Worm (Caenorhabditis elegans): ENCODE data around the gene ptc-3.

The ptc-3 gene

DNA sequence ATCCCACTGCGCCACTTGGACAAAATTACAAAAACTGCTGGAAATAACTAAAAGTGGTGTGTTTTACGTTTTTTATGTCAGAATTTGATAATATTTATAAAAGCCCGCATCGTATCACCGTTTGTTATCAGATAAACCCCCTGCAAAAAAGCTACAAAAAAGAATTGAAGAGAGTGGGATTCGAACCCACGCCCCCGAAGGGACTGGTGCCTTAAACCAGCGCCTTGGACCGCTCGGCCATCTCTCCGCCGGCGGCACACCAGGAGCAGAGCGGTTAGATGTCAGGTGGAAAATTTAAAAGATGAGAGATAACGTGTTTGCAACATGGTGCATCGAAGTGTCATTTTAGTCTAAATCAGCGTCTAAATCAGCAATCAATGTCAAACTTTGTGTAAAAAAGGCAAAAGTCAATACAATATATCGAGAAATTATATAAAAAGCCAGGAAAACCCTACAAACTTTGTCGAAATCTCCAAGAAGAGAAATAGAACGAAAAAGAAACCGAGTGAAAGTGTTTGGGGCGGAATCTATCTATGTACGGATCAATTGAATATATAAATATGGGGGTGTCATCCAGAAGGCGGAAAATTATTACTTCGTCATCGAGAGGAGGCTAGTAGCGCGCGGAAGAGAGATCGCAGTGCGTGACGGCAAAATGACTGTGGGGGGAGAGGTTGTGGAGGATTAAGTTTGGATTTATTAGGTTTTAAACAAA, 9.1 kb upstream of the ptc-3 start (continued):
- TF ChIP-seq F10E7.11 (tag; optimal IDR thresholded peaks at IDR 0.05) (no peak), zim-3 (tag; optimal IDR thresholded peaks at IDR 0.05) (no peak), sdz-38 (tag; optimal IDR thresholded peaks at IDR 0.05) (no peak), T07F8.4 (tag; optimal IDR thresholded peaks at IDR 0.05) (no peak), B0336.3 (GFP tag; IDR thresholded peaks at IDR 0.05) (peak; percentile 56; the same call in 1 of the 2 replicates), ceh-79 (tag; optimal IDR thresholded peaks at IDR 0.05) (no peak), lsy-27 (tag; optimal IDR thresholded peaks at IDR 0.05; ENCODE audit: borderline replicate concordance, insufficient read depth) (no peak), efl-1 (GFP tag; optimal IDR thresholded peaks at IDR 0.05) (no peak), fkh-3 (tag; optimal IDR thresholded peaks at IDR 0.05) (no peak), B0261.1 (tag; optimal IDR thresholded peaks at IDR 0.05) (peak; percentile 83), ama-1 (optimal IDR thresholded peaks at IDR 0.05) (no peak), ama-1 (GFP tag; optimal IDR thresholded peaks at IDR 0.05) (peak in 1 of 2 experiments; percentile 7), nfya-2 (GFP tag; IDR thresholded peaks at IDR 0.05) (no peak), lag-1 (GFP tag; IDR thresholded peaks at IDR 0.05) (no peak), snpc-1.3 (tag; optimal IDR thresholded peaks at IDR 0.05; ENCODE audit: insufficient read depth) (peak; percentile 30), cebp-2 (GFP tag; IDR thresholded peaks at IDR 0.05) (no peak), sea-2 (GFP tag; IDR thresholded peaks at IDR 0.05) (no peak), rec-8 (tag; optimal IDR thresholded peaks at IDR 0.05) (no peak), dpff-1 (tag; optimal IDR thresholded peaks at IDR 0.05) (no peak), let-526 (GFP tag; IDR thresholded peaks at IDR 0.05) (no peak), T26A5.8 (tag; optimal IDR thresholded peaks at IDR 0.05) (no peak), mel-28 (tag; optimal IDR thresholded peaks at IDR 0.05; ENCODE audit: borderline replicate concordance) (no peak), hlh-12 (tag; optimal IDR thresholded peaks at IDR 0.05) (no peak), lin-26 (GFP tag; IDR thresholded peaks at IDR 0.05) (peak; percentile 42; the same call in 1 of the 2 replicates), ceh-91 (GFP tag; IDR thresholded peaks at IDR 0.05) (0 out of 2 replicates have a peak, but pooled peaks have one; percentile 39), hrde-1 (tag; optimal IDR thresholded peaks at IDR 0.05; ENCODE audit: borderline replicate concordance) (no peak), pbrm-1 (GFP tag; IDR thresholded peaks at IDR 0.05) (peak; percentile 68), ztf-18 (tag; optimal IDR thresholded peaks at IDR 0.05) (peak; percentile 33), F22D6.2 (tag; optimal IDR thresholded peaks at IDR 0.05) (no peak), F39B2.1 (GFP tag; IDR thresholded peaks at IDR 0.05) (no peak), ztf-22 (GFP tag; optimal IDR thresholded peaks at IDR 0.05) (no peak), akir-1 (GFP tag; optimal IDR thresholded peaks at IDR 0.05) (no peak), zfh-2 (GFP tag; conservative IDR thresholded peaks at IDR 0.05) (peak; percentile 61), F49E8.2 (tag; optimal IDR thresholded peaks at IDR 0.05; ENCODE audit: insufficient read depth) (peak; percentile 15), ZK185.1 (tag; optimal IDR thresholded peaks at IDR 0.05; ENCODE audit: poor library complexity, severe bottlenecking) (no peak), mxl-1 (tag; optimal IDR thresholded peaks at IDR 0.05) (no peak), B0035.1 (tag; optimal IDR thresholded peaks at IDR 0.05) (no peak), snpc-1.1 (tag; optimal IDR thresholded peaks at IDR 0.05; ENCODE audit: insufficient read depth) (peak; percentile 4), lir-1 (GFP tag; conservative IDR thresholded peaks at IDR 0.05) (no peak), egrh-3 (GFP tag; IDR thresholded peaks at IDR 0.05) (peak; percentile 77), ceh-58 (GFP tag; IDR thresholded peaks at IDR 0.05) (no peak), tbp1 (GFP tag; optimal IDR thresholded peaks at IDR 0.05) (peak; percentile 90), F57A8.1 (GFP tag; optimal IDR thresholded peaks at IDR 0.05) (no peak), atf-7 (tag; optimal IDR thresholded peaks at IDR 0.05) (no peak), mcd-1 (GFP tag; IDR thresholded peaks at IDR 0.05) (peak; percentile 57), nfya-1 (tag; optimal IDR thresholded peaks at IDR 0.05; ENCODE audit: borderline replicate concordance, insufficient read depth) (no peak), hmg-1.2 (GFP tag; IDR thresholded peaks at IDR 0.05) (peak; percentile 66)
